Fruit fly (Drosophila melanogaster) whole organism, embryonic: ENCODE measurements around the gene Kdm5.

Experiments used
- Atf6 ChIP-seq: fragments of 200-800 bp; sonication (Bioruptor generic); IDR thresholded peaks from 2 replicates; pipeline ENCODE4 v1.3.6; 2022; ENCODE audit warnings: missing biosample characterization, missing genetic modification characterization
- B-H2 ChIP-seq: fragments of 200-800 bp; sonication (Bioruptor generic); optimal IDR thresholded peaks from 2 replicates; lab custom pipeline; 2018; ENCODE audit warnings: missing biosample characterization, mild to moderate bottlenecking, missing genetic modification characterization
- CG10543 ChIP-seq: fragments of 200-800 bp; sonication (Bioruptor generic); optimal IDR thresholded peaks from 3 replicates; lab custom pipeline; 2017; ENCODE audit warnings: missing biosample characterization, mild to moderate bottlenecking, missing genetic modification characterization, moderate library complexity
- CG11085 ChIP-seq: fragments of 200-800 bp; sonication (Bioruptor generic); IDR thresholded peaks from 2 replicates; pipeline ENCODE4 v1.3.6; 2022; ENCODE audit warnings: missing biosample characterization, missing genetic modification characterization
- CG11093 ChIP-seq: fragments of 200-800 bp; sonication (Bioruptor generic); IDR thresholded peaks from 3 replicates; pipeline ENCODE4 v1.3.6; 2022; ENCODE audit warnings: missing biosample characterization, missing genetic modification characterization
- CG1233 ChIP-seq: fragments of 200-800 bp; sonication (Bioruptor generic); optimal IDR thresholded peaks from 4 replicates; lab custom pipeline; 2018; ENCODE audit warnings: missing biosample characterization, mild to moderate bottlenecking, missing genetic modification characterization
- CG14050 ChIP-seq: fragments of 200-800 bp; sonication (Bioruptor generic); IDR thresholded peaks from 3 replicates; pipeline ENCODE4 v1.3.6; 2022; ENCODE audit warnings: missing biosample characterization, missing genetic modification characterization
- CG14441 ChIP-seq: fragments of 200-800 bp; sonication (Bioruptor generic); IDR thresholded peaks from 2 replicates; pipeline ENCODE4 v1.3.6; 2022; ENCODE audit warnings: missing biosample characterization, missing genetic modification characterization
- CG14965 ChIP-seq: fragments of 200-800 bp; sonication (Bioruptor generic); optimal IDR thresholded peaks from 2 replicates; lab custom pipeline; 2016; ENCODE audit warnings: missing biosample characterization, missing genetic modification characterization, borderline replicate concordance
- CG16813 ChIP-seq: fragments of 200-800 bp; sonication (Bioruptor generic); IDR thresholded peaks from 3 replicates; pipeline ENCODE4 v1.3.6; 2022; ENCODE audit warnings: missing biosample characterization, missing genetic modification characterization; ENCODE audit not compliant: partially characterized antibody
- CG1832 ChIP-seq: fragments of 200-800 bp; sonication (Bioruptor generic); optimal IDR thresholded peaks from 2 replicates; lab custom pipeline; 2017; ENCODE audit warnings: missing biosample characterization, mild to moderate bottlenecking, missing genetic modification characterization, inconsistent platforms
- CG18476 ChIP-seq: fragments of 200-800 bp; sonication (Bioruptor generic); optimal IDR thresholded peaks from 2 replicates; lab custom pipeline; 2016; ENCODE audit warnings: missing biosample characterization, mild to moderate bottlenecking, missing genetic modification characterization
- CG34422 ChIP-seq: fragments of 200-800 bp; sonication (Bioruptor generic); IDR thresholded peaks from 3 replicates; pipeline ENCODE4 v1.3.6; 2022; ENCODE audit warnings: missing biosample characterization, missing genetic modification characterization
- CG42726 ChIP-seq: fragments of 200-800 bp; sonication (Bioruptor generic); IDR thresholded peaks from 2 replicates; pipeline ENCODE4 v1.3.6; 2022; ENCODE audit warnings: missing biosample characterization, missing genetic modification characterization; ENCODE audit not compliant: partially characterized antibody
- CG4820 ChIP-seq: fragments of 200-800 bp; sonication (Bioruptor generic); optimal IDR thresholded peaks from 3 replicates; lab custom pipeline; 2016; ENCODE audit warnings: missing biosample characterization, missing genetic modification characterization
- CG6272 ChIP-seq: fragments of 200-800 bp; sonication (Bioruptor generic); IDR thresholded peaks from 2 replicates; pipeline ENCODE4 v1.3.6; 2022; ENCODE audit warnings: missing biosample characterization, missing genetic modification characterization
- CG7745 ChIP-seq: fragments of 200-800 bp; sonication (Bioruptor generic); optimal IDR thresholded peaks from 2 replicates; lab custom pipeline; 2018; ENCODE audit warnings: missing biosample characterization, mild to moderate bottlenecking, missing genetic modification characterization, moderate library complexity
- CG8765 ChIP-seq: fragments of 200-800 bp; sonication (Bioruptor generic); IDR thresholded peaks from 2 replicates; pipeline ENCODE4 v1.3.6; 2022; ENCODE audit warnings: missing biosample characterization, missing genetic modification characterization
- CTCF ChIP-seq: fragments of 200-800 bp; sonication (Bioruptor generic); optimal IDR thresholded peaks from 2 replicates; lab custom pipeline; 2017; ENCODE audit warnings: missing biosample characterization, mild to moderate bottlenecking, missing genetic modification characterization, moderate library complexity
- Dbx ChIP-seq: fragments of 200-800 bp; sonication (Bioruptor generic); IDR thresholded peaks from 3 replicates; pipeline ENCODE4 v1.3.6; 2022; ENCODE audit warnings: missing biosample characterization, missing genetic modification characterization
- Deaf1 ChIP-seq: fragments of 200-800 bp; optimal IDR thresholded peaks from 3 replicates; lab custom pipeline; 2019; ENCODE audit warnings: missing biosample characterization, mild to moderate bottlenecking, missing genetic modification characterization, moderate library complexity
- Ets65A ChIP-seq: fragments of 200-800 bp; sonication (Bioruptor generic); peaks from one replicate; lab custom pipeline; 2016; ENCODE audit warnings: missing biosample characterization, missing genetic modification characterization
- Myb ChIP-seq: fragments of 200-800 bp; sonication (Bioruptor generic); optimal IDR thresholded peaks from 2 replicates; lab custom pipeline; 2016; ENCODE audit warnings: missing biosample characterization, missing genetic modification characterization
- NC2α ChIP-seq: fragments of 200-800 bp; sonication (Bioruptor generic); optimal IDR thresholded peaks from 2 replicates; lab custom pipeline; 2016; ENCODE audit warnings: missing biosample characterization, missing genetic modification characterization
- Pdp1 ChIP-seq, 2 experiments: fragments of 200-800 bp; sonication (Bioruptor generic); optimal IDR thresholded peaks; 3 replicates each; lab custom pipeline; 2016; ENCODE audit warnings: missing biosample characterization in 2 of 2, missing genetic modification characterization in 2 of 2, mild to moderate bottlenecking in 1 of 2, moderate library complexity in 1 of 2
- Rfx ChIP-seq: fragments of 200-800 bp; sonication (Bioruptor generic); IDR thresholded peaks from 2 replicates; pipeline ENCODE4 v1.3.6; 2022; ENCODE audit warnings: missing biosample characterization, missing genetic modification characterization
- Scr ChIP-seq: fragments of 200-800 bp; sonication (Bioruptor generic); IDR thresholded peaks from 2 replicates; pipeline ENCODE4 v1.3.6; 2022; ENCODE audit warnings: missing biosample characterization, missing genetic modification characterization; ENCODE audit not compliant: partially characterized antibody
- Vsx1 ChIP-seq: fragments of 200-800 bp; sonication (Bioruptor generic); optimal IDR thresholded peaks from 2 replicates; lab custom pipeline; 2017; ENCODE audit warnings: missing biosample characterization, mild to moderate bottlenecking, missing genetic modification characterization, missing genetic modification reagents
- crp ChIP-seq, 2 experiments: fragments of 200-800 bp; sonication (Bioruptor generic); optimal IDR thresholded peaks; 2 replicates in 1 of 2; 3 replicates in 1 of 2; lab custom pipeline; 2017; ENCODE audit warnings: missing biosample characterization in 2 of 2, missing genetic modification characterization in 2 of 2, mild to moderate bottlenecking in 1 of 2, moderate library complexity in 1 of 2
- exex ChIP-seq: fragments of 200-800 bp; sonication (Bioruptor generic); optimal IDR thresholded peaks from 4 replicates; lab custom pipeline; 2018; ENCODE audit warnings: missing biosample characterization, mild to moderate bottlenecking, missing genetic modification characterization, moderate library complexity
- gcm ChIP-seq: fragments of 200-800 bp; sonication (Bioruptor generic); optimal IDR thresholded peaks from 2 replicates; lab custom pipeline; 2019; ENCODE audit warnings: missing biosample characterization, mild to moderate bottlenecking, missing genetic modification characterization, moderate library complexity
- grau ChIP-seq: fragments of 200-800 bp; optimal IDR thresholded peaks from 3 replicates; lab custom pipeline; 2019; ENCODE audit warnings: missing biosample characterization, mild to moderate bottlenecking, missing genetic modification characterization, moderate library complexity
- grn ChIP-seq: fragments of 200-800 bp; sonication (Bioruptor generic); optimal IDR thresholded peaks from 3 replicates; lab custom pipeline; 2017; ENCODE audit warnings: missing biosample characterization, missing genetic modification characterization
- gro ChIP-seq: fragments of 200-800 bp; sonication (Bioruptor generic); optimal IDR thresholded peaks from 2 replicates; lab custom pipeline; 2016; ENCODE audit warnings: missing biosample characterization, missing genetic modification characterization
- ham ChIP-seq: fragments of 200-800 bp; sonication (Bioruptor generic); IDR thresholded peaks from 2 replicates; pipeline ENCODE4 v1.3.6; 2022; ENCODE audit warnings: missing biosample characterization, missing genetic modification characterization
- klu ChIP-seq: fragments of 200-800 bp; sonication (Bioruptor generic); IDR thresholded peaks from 2 replicates; pipeline ENCODE4 v1.3.6; 2022; ENCODE audit warnings: missing biosample characterization, missing genetic modification characterization
- onecut ChIP-seq: fragments of 200-800 bp; sonication (Bioruptor generic); IDR thresholded peaks from 2 replicates; pipeline ENCODE4 v1.3.6; 2022; ENCODE audit warnings: missing biosample characterization, missing genetic modification characterization
- otp ChIP-seq: fragments of 200-800 bp; sonication (Bioruptor generic); IDR thresholded peaks from 3 replicates; pipeline ENCODE4, ENCODE4 v1.3.6; 2022; ENCODE audit warnings: missing biosample characterization, missing genetic modification characterization
- salm ChIP-seq: fragments of 200-800 bp; sonication (Bioruptor generic); optimal IDR thresholded peaks from 2 replicates; lab custom pipeline; 2018; ENCODE audit warnings: missing biosample characterization, mild to moderate bottlenecking, missing genetic modification characterization
- sd ChIP-seq: fragments of 200-800 bp; sonication (Bioruptor generic); optimal IDR thresholded peaks from 3 replicates; lab custom pipeline; 2018; ENCODE audit warnings: missing biosample characterization, mild to moderate bottlenecking, missing genetic modification characterization, moderate library complexity
- shn ChIP-seq: fragments of 200-800 bp; sonication (Bioruptor generic); optimal IDR thresholded peaks from 3 replicates; lab custom pipeline; 2016; ENCODE audit warnings: missing biosample characterization, missing genetic modification characterization
- sisA ChIP-seq: fragments of 200-800 bp; sonication (Bioruptor generic); IDR thresholded peaks from 2 replicates; pipeline ENCODE4 v1.3.6; 2022; ENCODE audit warnings: missing biosample characterization, missing genetic modification characterization
- sr ChIP-seq: fragments of 200-800 bp; sonication (Bioruptor generic); IDR thresholded peaks from 3 replicates; pipeline ENCODE4 v1.3.6; 2022; ENCODE audit warnings: missing biosample characterization, missing genetic modification characterization
- yki ChIP-seq: fragments of >200 bp; optimal IDR thresholded peaks from 3 replicates; lab custom pipeline; 2018
- zf30C ChIP-seq: fragments of 200-800 bp; sonication (Bioruptor generic); optimal IDR thresholded peaks from 3 replicates; lab custom pipeline; 2018; ENCODE audit warnings: missing biosample characterization, mild to moderate bottlenecking, missing genetic modification characterization
- zfh1 ChIP-seq: fragments of 200-800 bp; sonication (Bioruptor generic); IDR thresholded peaks from 3 replicates; pipeline ENCODE4 v1.3.6; 2022; ENCODE audit warnings: missing biosample characterization, missing genetic modification characterization

The Kdm5 gene

DNA sequence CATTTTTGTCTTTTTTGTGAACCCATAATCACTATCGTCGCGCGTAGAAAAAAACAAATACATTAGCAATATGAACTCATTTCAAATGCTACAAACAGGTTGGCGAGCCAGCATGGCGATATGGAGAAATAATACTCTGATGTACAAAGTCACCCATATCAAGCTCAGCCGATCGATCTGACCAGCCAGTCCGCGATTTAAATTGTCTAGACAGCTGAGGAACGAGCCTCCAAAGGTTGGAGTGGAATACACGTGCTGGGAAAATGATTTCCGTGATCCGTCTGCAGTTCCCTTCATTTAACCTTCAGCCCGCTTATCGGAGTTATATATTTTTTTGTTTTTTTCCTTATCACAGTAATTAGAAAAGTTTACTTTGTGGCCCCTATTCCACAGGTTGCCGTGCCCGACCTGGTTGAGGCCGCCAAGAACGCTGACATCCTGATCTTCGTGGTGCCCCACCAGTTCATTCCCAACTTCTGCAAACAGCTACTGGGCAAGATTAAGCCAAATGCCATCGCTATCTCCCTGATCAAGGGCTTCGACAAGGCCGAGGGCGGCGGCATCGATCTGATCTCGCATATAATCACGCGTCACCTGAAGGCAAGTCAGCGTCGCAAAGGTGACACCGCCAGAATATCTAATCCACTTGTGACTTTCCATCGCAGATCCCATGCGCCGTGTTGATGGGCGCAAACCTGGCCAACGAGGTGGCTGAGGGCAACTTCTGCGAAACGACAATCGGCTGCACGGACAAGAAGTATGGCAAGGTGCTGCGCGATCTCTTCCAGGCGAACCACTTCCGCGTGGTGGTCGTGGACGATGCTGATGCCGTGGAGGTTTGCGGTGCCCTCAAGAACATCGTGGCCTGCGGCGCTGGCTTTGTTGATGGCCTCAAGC lies 53.4 kb downstream of the Kdm5 start (continued):
- TF ChIP-seq Pdp1 (GFP tag; optimal IDR thresholded peaks at IDR 0.05; lab: Kevin White, UChicago) (peak in 1 of 2 experiments; percentile 8), Dbx (GFP tag; lab: Robert Waterston, UW) (peak; percentile 62; the same call in 2 of the 3 replicates), CG42726 (GFP tag; lab: Robert Waterston, UW) (no peak), Ets65A (GFP tag; lab: Kevin White, UChicago) (peak; percentile 45), CG14965 (GFP tag; lab: Kevin White, UChicago) (no peak), grn (peak; percentile 88), Atf6 (GFP tag; lab: Robert Waterston, UW) (no peak), CG11093 (GFP tag; lab: Robert Waterston, UW) (no peak), CG14441 (no peak), grau (no peak), gcm (GFP tag; lab: Kevin White, UChicago) (no peak)
- TF ChIP-seq, all 482 proteins: peak for 29

DNA sequence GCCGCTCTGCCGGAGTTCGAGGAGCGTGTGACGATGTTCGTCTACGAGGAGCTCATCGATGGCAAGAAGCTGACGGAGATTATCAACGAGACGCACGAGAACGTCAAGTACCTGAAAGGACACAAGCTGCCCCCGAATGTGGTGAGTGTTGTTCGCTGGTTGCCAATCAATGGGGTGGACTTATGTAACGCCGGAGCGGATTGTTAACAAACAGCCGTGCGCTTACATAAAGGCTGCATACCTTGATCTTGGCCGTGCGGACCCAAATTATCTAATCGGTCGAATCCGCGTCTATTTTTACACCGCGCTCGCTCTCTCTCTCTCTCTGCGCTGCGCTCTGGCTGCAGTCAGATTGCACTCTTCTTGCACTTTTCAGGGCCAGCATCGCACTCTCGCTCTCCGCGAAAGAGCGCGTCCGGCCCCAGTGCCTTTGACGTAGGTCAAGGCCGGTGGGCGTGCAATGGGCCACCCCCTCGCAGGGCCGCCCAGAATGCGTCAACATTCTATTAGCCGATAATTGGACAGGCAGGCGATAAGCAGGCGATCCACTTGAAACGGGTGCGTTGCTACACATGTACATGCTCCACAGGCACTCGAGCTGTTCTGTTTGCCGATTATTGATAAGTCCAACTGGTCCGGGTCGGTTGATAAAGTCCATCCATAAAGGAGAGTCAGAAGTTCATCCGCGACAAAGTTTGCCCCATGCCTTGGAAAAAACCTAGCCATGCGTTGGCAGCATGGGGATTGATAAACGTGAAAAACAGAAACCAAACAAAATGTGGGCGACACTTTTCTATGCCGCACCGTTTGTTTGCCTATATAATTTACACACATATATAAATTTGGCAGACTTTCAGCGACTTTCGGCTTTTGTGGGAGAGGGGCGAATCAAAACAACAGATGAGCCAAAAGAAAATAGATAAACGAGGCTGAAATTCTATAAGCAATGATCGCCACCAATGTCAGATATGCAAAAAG lies 54.7 kb downstream of the Kdm5 start:
- TF ChIP-seq CG1832 (GFP tag; lab: Kevin White, UChicago) (peak; percentile 47), Myb (GFP tag; lab: Kevin White, UChicago) (no peak), onecut (GFP tag; lab: Robert Waterston, UW) (peak; percentile 18; the same call in 1 of the 2 replicates), NC2α (GFP tag; lab: Kevin White, UChicago) (peak; percentile 50), CG10543 (GFP tag; lab: Kevin White, UChicago) (peak; percentile 38), CG4820 (GFP tag; lab: Kevin White, UChicago) (no peak), ham (GFP tag; lab: Robert Waterston, UW) (no peak), shn (GFP tag; lab: Kevin White, UChicago) (peak; percentile 13), salm (peak; percentile 25), CG7745 (peak; percentile 3), sisA (GFP tag; lab: Robert Waterston, UW) (no peak), yki (lab: Kevin White, UChicago) (peak; percentile 67), zf30C (GFP tag; lab: Kevin White, UChicago) (no peak), CG8765 (GFP tag; lab: Robert Waterston, UW) (no peak), CG14050 (GFP tag; lab: Robert Waterston, UW) (no peak), otp (GFP tag; lab: Robert Waterston, UW) (0 out of 3 replicates have a peak, but pooled peaks have one; percentile 18), B-H2 (GFP tag; lab: Kevin White, UChicago) (peak; percentile 48), CG1233 (GFP tag; lab: Kevin White, UChicago) (no peak), exex (tag; lab: Kevin White, UChicago) (peak; percentile 96), zfh1 (0 out of 3 replicates have a peak, but pooled peaks have one; percentile 34), CG18476 (GFP tag; lab: Kevin White, UChicago) (no peak), CTCF (GFP tag; lab: Kevin White, UChicago) (no peak), CG6272 (GFP tag; lab: Robert Waterston, UW) (no peak), Deaf1 (tag; lab: Kevin White, UChicago) (no peak), CG11085 (GFP tag; lab: Robert Waterston, UW) (no peak), Rfx (GFP tag; lab: Robert Waterston, UW) (peak; percentile 21; the same call in 1 of the 2 replicates), Vsx1 (GFP tag; lab: Kevin White, UChicago) (peak; percentile 95), Scr (no peak), sd (peak; percentile 86), klu (0 out of 2 replicates have a peak, but pooled peaks have one; percentile 19), gro (GFP tag; lab: Kevin White, UChicago) (peak; percentile 67), CG34422 (GFP tag; lab: Robert Waterston, UW) (peak; percentile 35; the same call in 1 of the 3 replicates), sr (GFP tag; lab: Robert Waterston, UW) (0 out of 3 replicates have a peak, but pooled peaks have one; percentile 10), crp (GFP tag; optimal IDR thresholded peaks at IDR 0.05; lab: Kevin White, UChicago) (no peak), CG16813 (GFP tag; lab: Robert Waterston, UW) (peak; percentile 46; the same call in 1 of the 3 replicates)
